Worm (Caenorhabditis elegans): ENCODE data around the gene slc-17.9.

Gene slc-17.9

ce11 chrX:9719070-9719469, 45.7 kb downstream of the slc-17.9 start:
- TF ChIP-seq mls-2 (tag; optimal IDR thresholded peaks at IDR 0.05): no peak

ce11 chrX:9717265-9717664, 47.5 kb downstream of the slc-17.9 start, which contains the start of gene him-4:
Gene him-4 (plus strand): TSS chrX:9717565.
- no peak for TF ChIP-seq flh-1 (GFP tag; optimal IDR thresholded peaks at IDR 0.05)
- no peak for TF ChIP-seq cnd-1 (tag; optimal IDR thresholded peaks at IDR 0.05)
- no peak for TF ChIP-seq nhr-2 (tag; optimal IDR thresholded peaks at IDR 0.05)
- TF ChIP-seq elt-1 (tag; optimal IDR thresholded peaks at IDR 0.05; ENCODE audit: borderline replicate concordance, insufficient read depth): no peak
- TF ChIP-seq ceh-43 (GFP tag; optimal IDR thresholded peaks at IDR 0.05): no peak
- no peak for TF ChIP-seq lin-13 (tag; optimal IDR thresholded peaks at IDR 0.05)
- no peak for TF ChIP-seq zip-8 (tag; optimal IDR thresholded peaks at IDR 0.05)
- TF ChIP-seq nhr-12 (tag; optimal IDR thresholded peaks at IDR 0.05): no peak
- TF ChIP-seq ceh-83 (GFP tag; optimal IDR thresholded peaks at IDR 0.05): no peak
- no peak for TF ChIP-seq nhr-237 (tag; optimal IDR thresholded peaks at IDR 0.05)
- no peak for TF ChIP-seq lin-32 (GFP tag; optimal IDR thresholded peaks at IDR 0.05)
- TF ChIP-seq snpc-4 (tag; optimal IDR thresholded peaks at IDR 0.05): no peak
- no peak for TF ChIP-seq mab-5 (tag; optimal IDR thresholded peaks at IDR 0.05)
- no peak for TF ChIP-seq ham-2 (GFP tag; optimal IDR thresholded peaks at IDR 0.05)
- no peak for TF ChIP-seq sem-2 (GFP tag; optimal IDR thresholded peaks at IDR 0.05)
- no peak for TF ChIP-seq tbx-8 (GFP tag; optimal IDR thresholded peaks at IDR 0.05)
- no peak for TF ChIP-seq ztf-11 (tag; optimal IDR thresholded peaks at IDR 0.05)

DNA sequence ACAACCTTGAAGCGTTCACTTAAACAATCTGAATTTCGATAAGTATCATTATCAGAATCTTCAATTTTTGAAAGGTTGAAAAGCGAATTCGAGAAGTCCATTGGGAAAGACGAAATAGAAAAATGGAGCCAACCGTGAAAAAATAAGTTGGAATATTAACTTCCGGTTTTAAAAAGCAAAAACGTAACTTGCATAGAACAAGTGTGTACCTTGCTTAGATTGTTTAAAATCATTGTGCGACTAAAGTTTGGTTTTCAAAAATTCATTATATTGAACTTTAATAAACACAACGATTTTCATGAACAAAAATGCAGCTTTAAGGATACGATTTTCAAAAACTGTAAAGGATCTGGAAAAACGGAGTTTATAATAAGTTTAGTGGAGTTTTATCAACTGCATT, 51.1 kb downstream of the slc-17.9 start, which contains the start of gene F15G9.2:
TSS of gene F15G9.2 (minus strand) at position 101 of the 400 bp plus-strand sequence.
- no peak for TF ChIP-seq nhr-2 (tag; optimal IDR thresholded peaks at IDR 0.05)
- no peak for TF ChIP-seq mab-5 (tag; optimal IDR thresholded peaks at IDR 0.05)
- no peak for TF ChIP-seq unc-62 (GFP tag; optimal IDR thresholded peaks at IDR 0.05)
- no peak for TF ChIP-seq lin-32 (GFP tag; optimal IDR thresholded peaks at IDR 0.05)
- TF ChIP-seq mep-1 (tag; optimal IDR thresholded peaks at IDR 0.05): no peak
